Fruit fly (Drosophila melanogaster): ENCODE data around the gene Pgam5.

The Pgam5 gene

DNA sequence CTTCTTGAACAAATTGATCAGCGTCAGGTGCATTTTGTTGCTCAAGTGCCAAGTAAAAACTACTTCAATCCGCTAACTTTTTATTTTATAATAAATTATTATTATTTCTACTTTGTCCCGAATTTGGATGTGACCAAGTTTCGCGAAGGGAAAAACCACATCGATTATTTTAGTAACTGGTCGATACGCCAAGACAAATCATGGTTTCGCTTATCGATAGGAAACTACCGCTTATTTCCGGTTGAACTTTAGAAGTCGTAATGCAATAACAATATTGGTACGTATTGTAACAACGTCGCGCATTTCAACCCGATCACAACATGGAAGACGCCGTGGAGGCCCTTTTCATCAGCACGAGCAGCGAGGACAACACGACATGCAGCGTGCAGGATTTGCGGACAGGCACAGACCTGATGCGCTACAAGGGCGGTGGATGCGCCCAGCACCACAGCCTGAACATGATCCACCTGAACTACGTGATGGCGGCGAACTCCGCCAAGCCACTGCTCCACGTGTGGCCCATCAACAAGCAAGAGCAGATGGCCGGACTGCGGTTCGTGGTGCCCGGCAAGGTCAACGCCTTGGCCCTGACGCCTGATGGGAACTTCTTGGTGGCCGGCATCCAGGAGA, 3.9 kb upstream of the Pgam5 start, which contains the start of the genes CG14817 and CG14805 (continued):
- no peak for TF ChIP-seq CG7928 (GFP tag; optimal IDR thresholded peaks at IDR 0.05)
- peak; percentile 37 for TF ChIP-seq zen (tag; optimal IDR thresholded peaks at IDR 0.05)
- TF ChIP-seq ro (GFP tag; IDR thresholded peaks at IDR 0.05): no peak
- peak; percentile 74 for TF ChIP-seq CG15601 (tag; optimal IDR thresholded peaks at IDR 0.05)
- TF ChIP-seq Sox100B (GFP tag; optimal IDR thresholded peaks at IDR 0.05): no peak
- no peak for TF ChIP-seq CG1792 (GFP tag; optimal IDR thresholded peaks at IDR 0.05)
- TF ChIP-seq nerfin-2 (GFP tag; IDR thresholded peaks at IDR 0.05; ENCODE audit: partially characterized antibody): no peak
- TF ChIP-seq Side (GFP tag; optimal IDR thresholded peaks at IDR 0.05): peak; percentile 58
- TF ChIP-seq CG8388 (GFP tag; optimal IDR thresholded peaks at IDR 0.05): peak; percentile 70
- 0 out of 3 replicates have a peak, but pooled peaks have one; percentile 8 for TF ChIP-seq Mrtf (GFP tag; IDR thresholded peaks at IDR 0.05)
- TF ChIP-seq BtbVII (GFP tag; optimal IDR thresholded peaks at IDR 0.05): peak; percentile 87
- TF ChIP-seq CG8924 (tag; optimal IDR thresholded peaks at IDR 0.05): peak; percentile 68
- peak; percentile 22 for TF ChIP-seq CG30431 (GFP tag; optimal IDR thresholded peaks at IDR 0.05)

dm6 chrX:1868586-1869111, 4.7 kb downstream of the Pgam5 start, which contains the start of the genes CG14803 and Pex5:
Gene CG14803, plus strand, starts transcription at chrX:1868870.
Gene Pex5, minus strand, starts transcription at chrX:1869061.
- TF ChIP-seq Dp (GFP tag; optimal IDR thresholded peaks at IDR 0.05): peak; percentile 76
- no peak for TF ChIP-seq CG4328 (GFP tag; optimal IDR thresholded peaks at IDR 0.05)
- no peak for TF ChIP-seq fd3F (GFP tag; optimal IDR thresholded peaks at IDR 0.05)
- TF ChIP-seq fru (optimal IDR thresholded peaks at IDR 0.05): no peak
- peak; percentile 82 for TF ChIP-seq stwl (tag; optimal IDR thresholded peaks at IDR 0.05)
- peak; percentile 63 for TF ChIP-seq CG6791 (GFP tag; IDR thresholded peaks at IDR 0.05; ENCODE audit: partially characterized antibody)
- TF ChIP-seq Dll (GFP tag; IDR thresholded peaks at IDR 0.05; ENCODE audit: partially characterized antibody): peak; percentile 57; the same call in 2 of the 4 replicates
- TF ChIP-seq CG32532 (GFP tag; IDR thresholded peaks at IDR 0.05): no peak
- no peak for TF ChIP-seq gsb (GFP tag; IDR thresholded peaks at IDR 0.05)
- TF ChIP-seq Xbp1 (GFP tag; optimal IDR thresholded peaks at IDR 0.05): no peak
- TF ChIP-seq tx (GFP tag; optimal IDR thresholded peaks at IDR 0.05): no peak
- no peak for TF ChIP-seq cwo (GFP tag; optimal IDR thresholded peaks at IDR 0.05)
- TF ChIP-seq CG12219 (GFP tag; optimal IDR thresholded peaks at IDR 0.05): no peak
- TF ChIP-seq NC2β (GFP tag; optimal IDR thresholded peaks at IDR 0.05): no peak
- no peak for TF ChIP-seq CG7928 (GFP tag; optimal IDR thresholded peaks at IDR 0.05)
- no peak for TF ChIP-seq trh (GFP tag; optimal IDR thresholded peaks at IDR 0.05)
- TF ChIP-seq esg (GFP tag; conservative IDR thresholded peaks at IDR 0.05): no peak
- no peak for TF ChIP-seq Awh (GFP tag; IDR thresholded peaks at IDR 0.05)
- TF ChIP-seq CG9876 (GFP tag; optimal IDR thresholded peaks at IDR 0.05): no peak
- TF ChIP-seq dan (GFP tag; IDR thresholded peaks at IDR 0.05): no peak
- no peak for TF ChIP-seq CG1792 (GFP tag; optimal IDR thresholded peaks at IDR 0.05)
- TF ChIP-seq HLH4C (GFP tag; IDR thresholded peaks at IDR 0.05; ENCODE audit: partially characterized antibody): peak; percentile 63; the same call in 2 of the 3 replicates
- peak; percentile 3 for TF ChIP-seq CG9797 (GFP tag; optimal IDR thresholded peaks at IDR 0.05)
- TF ChIP-seq CG14965 (GFP tag; optimal IDR thresholded peaks at IDR 0.05; ENCODE audit: borderline replicate concordance): no peak
- TF ChIP-seq Dfd (GFP tag; optimal IDR thresholded peaks at IDR 0.05): no peak
- TF ChIP-seq jigr1 (GFP tag; IDR thresholded peaks at IDR 0.05): no peak
- no peak for TF ChIP-seq NC2α (GFP tag; optimal IDR thresholded peaks at IDR 0.05)
- TF ChIP-seq Ssrp (tag; optimal IDR thresholded peaks at IDR 0.05): no peak
- no peak for TF ChIP-seq CG8089 (GFP tag; optimal IDR thresholded peaks at IDR 0.05)
- peak; percentile 75 for TF ChIP-seq sens (GFP tag)
- TF ChIP-seq eve (GFP tag; optimal IDR thresholded peaks at IDR 0.05): no peak
- TF ChIP-seq CG30431 (GFP tag; optimal IDR thresholded peaks at IDR 0.05): no peak
- peak; percentile 31 for TF ChIP-seq Myb (GFP tag; optimal IDR thresholded peaks at IDR 0.05)
- no peak for TF ChIP-seq Mes4 (GFP tag; optimal IDR thresholded peaks at IDR 0.05)
- no peak for TF ChIP-seq btn (GFP tag; optimal IDR thresholded peaks at IDR 0.05)
- peak; percentile 90 for TF ChIP-seq CG10267 (tag; optimal IDR thresholded peaks at IDR 0.05)
- no peak for TF ChIP-seq CTCF (GFP tag; optimal IDR thresholded peaks at IDR 0.05)
- TF ChIP-seq CG4707 (GFP tag; optimal IDR thresholded peaks at IDR 0.05): no peak
- peak; percentile 25 for TF ChIP-seq nom (GFP tag; optimal IDR thresholded peaks at IDR 0.05)

Data from whole organism, embryonic.